Worm (Caenorhabditis elegans) whole organism, late embryonic: ENCODE measurements around the gene nspd-2.

Source experiments
- C08G9.2 ChIP-seq: sonication (generic microtip); optimal IDR thresholded peaks from 2 replicates; lab custom pipeline; 2016; ENCODE audit warnings: mild to moderate bottlenecking, missing genetic modification characterization, moderate library complexity, missing compliant biosample characterization
- C38D4.7 ChIP-seq: fragments of 200-800 bp; sonication (Bioruptor generic); optimal IDR thresholded peaks from 2 replicates; lab custom pipeline; 2018; ENCODE audit warnings: mild to moderate bottlenecking, missing genetic modification characterization, moderate library complexity, missing compliant biosample characterization
- F13H6.1 ChIP-seq: sonication (generic microtip); optimal IDR thresholded peaks from 2 replicates; lab custom pipeline; 2016; ENCODE audit warnings: missing genetic modification characterization, missing compliant biosample characterization
- K02D7.2 ChIP-seq: sonication (generic microtip); optimal IDR thresholded peaks from 2 replicates; lab custom pipeline; 2017; ENCODE audit warnings: mild to moderate bottlenecking, missing genetic modification characterization, missing compliant biosample characterization
- K09A11.1 ChIP-seq: sonication (generic microtip); optimal IDR thresholded peaks from 2 replicates; lab custom pipeline; 2017; ENCODE audit warnings: antibody characterized with exemption, mild to moderate bottlenecking, missing genetic modification characterization, missing compliant biosample characterization; ENCODE audit not compliant: insufficient read depth
- Y22D7AL.16 ChIP-seq: sonication (generic microtip); optimal IDR thresholded peaks from 2 replicates; lab custom pipeline; 2016; ENCODE audit warnings: missing genetic modification characterization, missing compliant biosample characterization
- ahr-1 ChIP-seq: sonication (generic microtip); optimal IDR thresholded peaks from 2 replicates; lab custom pipeline; 2016; ENCODE audit warnings: missing genetic modification characterization, missing compliant biosample characterization
- ceh-14 ChIP-seq: sonication (generic microtip); optimal IDR thresholded peaks from 2 replicates; lab custom pipeline; 2016; ENCODE audit warnings: missing genotype, missing genetic modification characterization, missing compliant biosample characterization
- ceh-2 ChIP-seq: sonication (generic microtip); optimal IDR thresholded peaks from 2 replicates; lab custom pipeline; 2016; ENCODE audit warnings: missing genotype, missing genetic modification characterization, missing compliant biosample characterization
- ceh-22 ChIP-seq: sonication (generic microtip); optimal IDR thresholded peaks from 2 replicates; lab custom pipeline; 2017; ENCODE audit warnings: missing biosample characterization, missing genetic modification characterization
- ceh-30 ChIP-seq: fragments of 150-350 bp; optimal IDR thresholded peaks from 2 replicates; lab custom pipeline; 2014; ENCODE audit warnings: missing biosample characterization, missing genetic modification characterization
- ceh-48 ChIP-seq: sonication (generic microtip); optimal IDR thresholded peaks from 2 replicates; lab custom pipeline; 2016; ENCODE audit warnings: missing genetic modification characterization, inconsistent platforms, missing compliant biosample characterization
- ceh-6 ChIP-seq: fragments of 200-800 bp; sonication (Bioruptor generic); optimal IDR thresholded peaks from 2 replicates; lab custom pipeline; 2018; ENCODE audit warnings: mild to moderate bottlenecking, missing genetic modification characterization, missing compliant biosample characterization
- che-1 ChIP-seq: sonication (generic microtip); optimal IDR thresholded peaks from 2 replicates; lab custom pipeline; 2016; ENCODE audit warnings: mild to moderate bottlenecking, missing genetic modification characterization, missing compliant biosample characterization
- dmd-4 ChIP-seq: sonication (generic microtip); optimal IDR thresholded peaks from 2 replicates; lab custom pipeline; 2016; ENCODE audit warnings: borderline replicate concordance, missing genetic modification characterization, missing compliant biosample characterization
- elt-2 ChIP-seq: sonication (generic microtip); optimal IDR thresholded peaks from 2 replicates; lab custom pipeline; 2016; ENCODE audit warnings: missing genetic modification reagents, missing genetic modification characterization, missing compliant biosample characterization
- elt-4 ChIP-seq: sonication (generic microtip); optimal IDR thresholded peaks from 2 replicates; lab custom pipeline; 2016; ENCODE audit warnings: missing genetic modification characterization, missing compliant biosample characterization
- eyg-1 ChIP-seq: sonication (generic microtip); optimal IDR thresholded peaks from 2 replicates; lab custom pipeline; 2016; ENCODE audit warnings: missing genotype, missing genetic modification characterization, missing compliant biosample characterization
- fax-1 ChIP-seq: sonication (generic microtip); optimal IDR thresholded peaks from 2 replicates; lab custom pipeline; 2016; ENCODE audit warnings: missing genotype, missing genetic modification characterization, missing compliant biosample characterization
- gmeb-2 ChIP-seq: sonication (generic microtip); optimal IDR thresholded peaks from 2 replicates; lab custom pipeline; 2016; ENCODE audit warnings: missing genetic modification characterization, inconsistent platforms, missing compliant biosample characterization
- hlh-13 ChIP-seq: fragments of 200-800 bp; sonication (Bioruptor generic); optimal IDR thresholded peaks from 2 replicates; lab custom pipeline; 2018; ENCODE audit warnings: mild to moderate bottlenecking, missing genetic modification characterization, missing compliant biosample characterization
- hlh-15 ChIP-seq: sonication (generic microtip); optimal IDR thresholded peaks from 2 replicates; lab custom pipeline; 2016; ENCODE audit warnings: missing genetic modification characterization, missing compliant biosample characterization
- hlh-30 ChIP-seq: sonication (generic microtip); optimal IDR thresholded peaks from 2 replicates; lab custom pipeline; 2017; ENCODE audit warnings: antibody characterized with exemption, missing genetic modification characterization, missing compliant biosample characterization; ENCODE audit not compliant: insufficient read depth
- hlh-8 ChIP-seq: sonication (generic microtip); optimal IDR thresholded peaks from 2 replicates; lab custom pipeline; 2016; ENCODE audit warnings: missing genotype, missing genetic modification characterization, missing compliant biosample characterization
- lim-6 ChIP-seq: sonication (generic microtip); optimal IDR thresholded peaks from 2 replicates; lab custom pipeline; 2016; ENCODE audit warnings: missing genetic modification characterization, missing compliant biosample characterization
- madf-2 ChIP-seq: sonication (generic microtip); optimal IDR thresholded peaks from 2 replicates; lab custom pipeline; 2017; ENCODE audit warnings: missing genetic modification characterization, missing compliant biosample characterization
- pag-3 ChIP-seq: sonication (generic microtip); optimal IDR thresholded peaks from 2 replicates; lab custom pipeline; 2016; ENCODE audit warnings: missing compliant biosample characterization, missing genetic modification characterization, borderline replicate concordance
- pax-1 ChIP-seq: fragments of 150-350 bp; optimal IDR thresholded peaks from 2 replicates; lab custom pipeline; 2014; ENCODE audit warnings: missing biosample characterization, missing genetic modification characterization
- sdc-2 ChIP-seq: sonication (generic microtip); optimal IDR thresholded peaks from 2 replicates; lab custom pipeline; 2016; ENCODE audit warnings: missing genotype, missing genetic modification characterization, missing compliant biosample characterization
- sox-2 ChIP-seq: fragments of 200-800 bp; sonication (Bioruptor generic); IDR thresholded peaks from 2 replicates; pipeline ENCODE4 v1.3.6; 2022; ENCODE audit warnings: missing genetic modification reagents, missing genetic modification characterization, missing compliant biosample characterization
- tbx-2 ChIP-seq: sonication (generic microtip); optimal IDR thresholded peaks from 2 replicates; lab custom pipeline; 2016; ENCODE audit warnings: missing genetic modification characterization, missing compliant biosample characterization
- unc-3 ChIP-seq, 2 experiments: fragments of 200-800 bp in 1 of 2; sonication (Bioruptor generic) in 1 of 2; sonication (generic microtip) in 1 of 2; conservative IDR thresholded peaks in 1 of 2; optimal IDR thresholded peaks in 1 of 2; 2 replicates each; pipeline versions ENCODE4 v1.3.6 to Lab custom; 2016 to 2022; ENCODE audit warnings: missing compliant biosample characterization in 2 of 2, missing genetic modification characterization in 2 of 2, missing genetic modification reagents in 1 of 2
- unc-42 ChIP-seq: sonication (generic microtip); optimal IDR thresholded peaks from 2 replicates; lab custom pipeline; 2016; ENCODE audit warnings: missing genotype, missing genetic modification characterization, missing compliant biosample characterization
- unc-55 ChIP-seq: sonication (generic microtip); optimal IDR thresholded peaks from 2 replicates; lab custom pipeline; 2017; ENCODE audit warnings: missing biosample characterization, missing genetic modification reagents, missing genetic modification characterization
- unc-86 ChIP-seq: sonication (generic microtip); optimal IDR thresholded peaks from 2 replicates; lab custom pipeline; 2016; ENCODE audit warnings: missing genetic modification characterization, missing compliant biosample characterization

nspd-2 gene

DNA sequence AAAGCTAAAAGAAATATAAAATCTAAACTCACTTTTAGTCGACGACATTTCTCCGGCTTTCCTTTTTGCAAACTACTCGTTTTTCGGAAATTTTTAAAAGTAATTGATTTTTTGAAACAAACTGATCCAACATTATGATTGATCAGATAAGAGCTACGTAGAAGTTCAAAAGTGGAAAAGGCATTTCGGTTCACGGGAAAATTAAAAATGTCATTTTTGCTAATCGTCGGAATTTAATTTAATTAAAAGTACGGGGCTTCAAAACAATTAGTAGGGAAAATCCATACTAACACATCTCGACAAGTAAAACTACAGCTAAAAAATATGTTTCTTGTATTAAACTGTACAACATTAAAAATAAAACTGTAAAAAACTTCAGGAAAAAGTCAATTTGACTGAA lies 5.8 kb downstream of the nspd-2 start, which contains the start of gene K07F5.8:
K07F5.8 (minus strand) TSS at position 101 of the 400 bp plus-strand sequence.
- TF ChIP-seq ahr-1 (tag; lab: Kevin White, UChicago) = no peak
- no peak for TF ChIP-seq pax-1 (tag; lab: Kevin White, UChicago)
- no peak for TF ChIP-seq unc-3 (GFP tag; conservative IDR thresholded peaks at IDR 0.05; lab: Robert Waterston, UW)
- no peak for TF ChIP-seq unc-3 (tag; optimal IDR thresholded peaks at IDR 0.05; lab: Kevin White, UChicago)
- TF ChIP-seq madf-2 = no peak
- no peak for TF ChIP-seq C38D4.7 (GFP tag; lab: Kevin White, UChicago)
- no peak for TF ChIP-seq sox-2 (GFP tag; lab: Robert Waterston, UW)

DNA sequence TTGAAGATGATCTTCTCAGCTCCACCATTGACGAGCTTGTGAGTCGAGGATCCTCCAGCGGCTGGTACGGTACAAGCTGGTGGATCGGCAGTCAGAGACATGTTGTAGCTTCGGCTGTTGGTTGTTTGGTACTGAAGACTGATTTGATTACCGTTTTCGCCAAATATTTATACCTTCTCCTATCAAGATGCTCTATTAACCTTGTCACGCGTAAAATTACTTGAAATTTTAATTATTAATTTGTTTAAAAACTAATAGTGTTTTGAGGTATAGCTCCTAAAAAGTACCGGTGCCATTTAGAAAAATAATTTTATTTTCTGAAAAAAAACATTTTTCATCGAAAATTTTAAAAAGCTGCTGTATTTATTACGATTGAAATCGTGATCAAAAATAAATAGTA lies 7.1 kb downstream of the nspd-2 start, which contains the start of gene ssp-10:
ssp-10 (minus strand) TSS at position 101 of the 400 bp plus-strand sequence.
- TF ChIP-seq sdc-2 (tag; lab: Kevin White, UChicago) = no peak

DNA sequence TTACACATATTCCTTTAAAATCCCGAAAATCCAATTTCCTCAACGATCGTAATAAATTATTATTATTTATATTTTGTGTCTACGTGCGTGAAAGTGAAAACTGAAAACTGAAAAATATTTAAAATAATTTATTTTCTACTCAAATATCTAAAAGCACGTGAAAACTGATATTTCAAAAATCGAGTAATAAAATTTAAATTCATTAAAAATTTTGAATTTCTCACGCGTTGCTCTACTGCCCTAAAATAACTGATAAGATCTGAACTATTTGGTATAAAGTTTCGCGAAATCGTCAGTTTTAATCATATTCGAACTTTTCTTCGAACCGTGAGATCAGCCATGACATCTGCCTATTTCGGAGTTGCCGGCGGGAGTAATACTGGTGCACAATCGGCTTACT lies 8.4 kb downstream of the nspd-2 start, which contains the start of gene ssq-1:
ssq-1 (plus strand) TSS at position 301 of the 400 bp plus-strand sequence.
- no peak for TF ChIP-seq elt-4 (tag; lab: Kevin White, UChicago)
- no peak for TF ChIP-seq K09A11.1
- no peak for TF ChIP-seq Y22D7AL.16

DNA sequence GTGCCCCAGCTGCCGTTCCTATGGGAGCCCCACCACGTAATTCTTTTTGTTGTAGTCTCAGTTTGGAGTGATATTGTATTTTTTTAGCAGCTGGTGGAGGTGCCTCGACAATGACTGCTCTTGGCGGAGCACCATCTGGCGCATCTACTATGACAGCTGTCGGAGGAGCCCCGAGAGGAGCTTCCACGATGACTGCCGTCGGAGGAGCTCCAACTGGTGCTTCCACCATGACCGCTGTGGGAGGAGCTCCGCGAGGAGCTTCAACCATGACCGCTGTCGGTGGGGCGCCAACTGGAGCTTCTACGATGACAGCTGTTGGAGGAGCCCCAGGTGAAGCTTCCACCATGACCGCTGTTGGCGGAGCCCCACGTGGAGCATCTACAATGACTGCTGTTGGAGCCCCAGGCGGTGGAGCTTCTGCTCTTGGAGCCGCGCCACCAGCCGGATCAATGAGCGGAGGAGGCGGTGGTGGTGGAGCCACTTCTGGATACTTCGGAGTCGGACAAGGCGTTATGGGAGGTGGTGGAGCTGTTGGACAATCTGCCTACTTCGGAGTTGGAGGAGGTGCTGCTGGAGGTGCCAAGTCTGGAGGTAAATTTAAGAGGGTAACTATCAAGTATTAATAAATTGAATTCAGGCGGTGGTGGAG lies 9.1 kb downstream of the nspd-2 start:
- TF ChIP-seq unc-3 (GFP tag; conservative IDR thresholded peaks at IDR 0.05; lab: Robert Waterston, UW) (no peak), unc-3 (tag; optimal IDR thresholded peaks at IDR 0.05; lab: Kevin White, UChicago) (no peak), unc-86 (tag; lab: Kevin White, UChicago) (no peak), hlh-15 (tag; lab: Kevin White, UChicago) (no peak), elt-2 (tag; lab: Kevin White, UChicago) (no peak), sdc-2 (tag; lab: Kevin White, UChicago) (peak; percentile 9), C38D4.7 (GFP tag; lab: Kevin White, UChicago) (no peak)

DNA sequence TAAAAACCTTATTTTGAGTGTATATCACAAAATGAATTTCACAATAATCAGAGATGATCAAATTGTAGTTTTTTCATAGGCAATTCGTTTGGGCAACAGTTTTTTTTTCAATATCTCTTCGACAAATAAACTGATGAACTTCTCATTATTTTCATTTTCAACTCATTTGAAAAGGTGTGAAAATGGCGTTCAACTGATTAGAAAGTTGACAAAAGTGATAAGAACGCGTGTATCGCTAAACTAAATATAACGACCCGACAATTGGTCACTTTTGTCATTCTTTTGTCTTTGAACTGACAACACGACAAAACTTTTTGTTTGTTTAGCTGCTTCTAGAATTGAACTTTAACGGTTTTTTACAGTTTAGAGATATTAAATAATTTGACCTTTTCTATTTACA lies 11.1 kb downstream of the nspd-2 start:
- TF ChIP-seq elt-2 (tag; lab: Kevin White, UChicago) (peak; percentile 51), pag-3 (tag; lab: Kevin White, UChicago) (no peak)
- TF ChIP-seq, all 69 proteins: peak for 1

DNA sequence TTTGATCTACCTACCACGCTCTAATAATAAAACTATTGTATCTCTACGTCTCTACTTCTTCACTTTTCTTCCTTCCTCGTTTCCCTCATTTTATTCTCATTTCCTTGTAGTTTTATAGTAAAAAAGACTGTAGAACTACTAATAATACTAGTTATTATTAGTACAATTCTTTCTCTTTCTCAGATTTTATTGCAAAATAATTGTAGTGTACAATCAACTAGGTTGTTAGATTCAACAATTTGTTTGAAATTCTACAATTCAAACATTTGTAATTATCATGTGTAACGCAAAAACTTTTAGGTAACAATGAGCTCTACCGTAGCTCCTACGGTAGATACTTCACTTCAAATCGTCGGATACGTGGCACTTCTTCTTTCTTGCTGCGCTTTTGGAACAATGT lies 11.9 kb downstream of the nspd-2 start, which contains the start of gene K07F5.12:
K07F5.12 (plus strand) TSS at position 301 of the 400 bp plus-strand sequence.
- no peak for TF ChIP-seq ceh-6
- TF ChIP-seq pag-3 (tag; lab: Kevin White, UChicago) = no peak
- no peak for TF ChIP-seq F13H6.1
- TF ChIP-seq unc-55 (GFP tag; lab: Kevin White, UChicago) = no peak
- no peak for TF ChIP-seq hlh-13 (GFP tag; lab: Kevin White, UChicago)
- TF ChIP-seq che-1 (tag; lab: Kevin White, UChicago) = no peak
- TF ChIP-seq eyg-1 (tag; lab: Kevin White, UChicago) = no peak
- no peak for TF ChIP-seq K02D7.2 (tag; lab: Kevin White, UChicago)
- TF ChIP-seq dmd-4 (tag; lab: Kevin White, UChicago) = no peak
- TF ChIP-seq hlh-8 (tag; lab: Kevin White, UChicago) = no peak
- TF ChIP-seq ceh-48 (tag; lab: Kevin White, UChicago) = no peak
- no peak for TF ChIP-seq ceh-2
- TF ChIP-seq sdc-2 (tag; lab: Kevin White, UChicago) = no peak
- TF ChIP-seq unc-3 (GFP tag; conservative IDR thresholded peaks at IDR 0.05; lab: Robert Waterston, UW) = no peak
- TF ChIP-seq unc-3 (tag; optimal IDR thresholded peaks at IDR 0.05; lab: Kevin White, UChicago) = no peak
- no peak for TF ChIP-seq C38D4.7 (GFP tag; lab: Kevin White, UChicago)

DNA sequence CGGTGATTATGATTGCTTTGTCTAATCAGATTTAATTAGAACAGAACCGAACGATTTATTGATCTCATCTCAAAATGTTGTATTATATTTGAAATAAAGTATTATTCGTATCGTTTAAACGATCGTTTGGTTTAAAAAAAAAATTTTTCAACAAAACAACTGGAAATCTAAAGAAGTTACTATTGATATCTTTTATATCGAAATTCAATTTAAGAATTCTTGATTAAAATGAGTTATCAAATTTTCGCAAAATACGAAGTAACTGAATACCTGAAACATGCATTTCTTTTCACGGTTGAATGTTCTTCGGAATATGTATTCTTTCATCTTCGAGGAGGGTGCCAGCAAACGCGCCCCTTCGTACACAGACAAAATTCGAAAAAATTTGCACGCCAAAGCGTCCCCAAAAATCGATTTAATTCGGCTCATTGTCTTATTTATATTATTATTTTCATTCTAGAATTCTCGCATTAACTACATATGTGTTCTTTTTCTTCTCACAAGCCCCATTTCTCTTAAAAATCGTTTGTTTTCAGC lies 14.2 kb downstream of the nspd-2 start, which contains the start of gene npp-1:
npp-1 (plus strand) TSS at position 537 of the 537 bp plus-strand sequence.
- no peak for TF ChIP-seq ceh-22 (tag; lab: Kevin White, UChicago)
- peak; percentile 25 for TF ChIP-seq hlh-8 (tag; lab: Kevin White, UChicago)
- no peak for TF ChIP-seq dmd-4 (tag; lab: Kevin White, UChicago)
- no peak for TF ChIP-seq unc-86 (tag; lab: Kevin White, UChicago)
- TF ChIP-seq sox-2 (GFP tag; lab: Robert Waterston, UW) = no peak
- TF ChIP-seq unc-42 (tag; lab: Kevin White, UChicago) = peak; percentile 6
- TF ChIP-seq ceh-14 (tag; lab: Kevin White, UChicago) = peak; percentile 23
- peak; percentile 12 for TF ChIP-seq C08G9.2 (tag; lab: Kevin White, UChicago)
- TF ChIP-seq elt-2 (tag; lab: Kevin White, UChicago) = peak; percentile 43
- TF ChIP-seq pax-1 (tag; lab: Kevin White, UChicago) = no peak
- TF ChIP-seq ceh-30 (tag; lab: Kevin White, UChicago) = no peak
- no peak for TF ChIP-seq gmeb-2
- TF ChIP-seq K09A11.1 = no peak
- no peak for TF ChIP-seq che-1 (tag; lab: Kevin White, UChicago)
- no peak for TF ChIP-seq hlh-30 (tag; lab: Kevin White, UChicago)
- TF ChIP-seq tbx-2 = peak; percentile 59
- peak; percentile 16 for TF ChIP-seq fax-1 (tag; lab: Kevin White, UChicago)
- TF ChIP-seq lim-6 (tag; lab: Kevin White, UChicago) = no peak
